Worm (Caenorhabditis elegans) whole organism, young adult: Measurements from ENCODE around the gene C18E9.5.

Experiments
- D2030.7 ChIP-seq: fragments of 200-800 bp; sonication (Bioruptor generic); IDR thresholded peaks from 2 replicates; pipeline ENCODE4 v1.3.6; 2022; ENCODE audit warnings: missing genetic modification reagents, missing genetic modification characterization, missing compliant biosample characterization
- F49E8.2 ChIP-seq: sonication (generic microtip); optimal IDR thresholded peaks from 3 replicates; lab custom pipeline; 2017; ENCODE audit warnings: missing genetic modification characterization, mild to moderate bottlenecking, missing compliant biosample characterization, antibody characterized with exemption, moderate library complexity; ENCODE audit not compliant: insufficient read depth
- Y53G8AR.9 ChIP-seq: fragments of 200-800 bp; sonication (Bioruptor generic); conservative IDR thresholded peaks from 2 replicates; pipeline ENCODE4 v1.3.6; 2022; ENCODE audit warnings: missing genetic modification reagents, missing genetic modification characterization, missing compliant biosample characterization
- ama-1 ChIP-seq, 3 experiments: fragments of 150-350 bp in 1 of 3; sonication (generic microtip) in 2 of 3; optimal IDR thresholded peaks; 2 replicates each; lab custom pipeline; 2014 to 2018; ENCODE audit warnings: missing biosample characterization in 2 of 3, missing genetic modification characterization in 2 of 3, missing genetic modification reagents in 2 of 3
- atf-7 ChIP-seq: sonication (generic microtip); optimal IDR thresholded peaks from 2 replicates; lab custom pipeline; 2017; ENCODE audit warnings: mild to moderate bottlenecking, missing genetic modification characterization, missing compliant biosample characterization
- cebp-2 ChIP-seq: fragments of 200-800 bp; sonication (Bioruptor generic); IDR thresholded peaks from 2 replicates; pipeline ENCODE4 v1.3.6; 2022; ENCODE audit warnings: missing genetic modification characterization, missing compliant biosample characterization
- mcd-1 ChIP-seq: fragments of 200-800 bp; sonication (Bioruptor generic); IDR thresholded peaks from 2 replicates; pipeline ENCODE4 v1.3.6; 2022; ENCODE audit warnings: missing genetic modification reagents, missing genetic modification characterization, missing compliant biosample characterization
- mel-28 ChIP-seq: sonication (generic microtip); optimal IDR thresholded peaks from 2 replicates; lab custom pipeline; 2016; ENCODE audit warnings: borderline replicate concordance, mild to moderate bottlenecking, missing genetic modification characterization, missing compliant biosample characterization
- mes-4 ChIP-seq: sonication (generic microtip); optimal IDR thresholded peaks from 2 replicates; lab custom pipeline; 2016; ENCODE audit warnings: missing genotype, missing genetic modification characterization, missing compliant biosample characterization
- nfya-1 ChIP-seq: sonication (generic microtip); optimal IDR thresholded peaks from 2 replicates; lab custom pipeline; 2017; ENCODE audit warnings: antibody characterized with exemption, missing compliant biosample characterization, missing genetic modification characterization, borderline replicate concordance; ENCODE audit not compliant: insufficient read depth
- tbx-9 ChIP-seq: sonication (generic microtip); optimal IDR thresholded peaks from 2 replicates; lab custom pipeline; 2016; ENCODE audit warnings: borderline replicate concordance, missing genetic modification characterization, inconsistent platforms, missing compliant biosample characterization
- unc-62 ChIP-seq: fragments of 150-350 bp; optimal IDR thresholded peaks from 2 replicates; lab custom pipeline; 2014; ENCODE audit warnings: missing biosample characterization, missing genetic modification reagents, missing genetic modification characterization
- ztf-6 ChIP-seq: fragments of 200-800 bp; sonication (Bioruptor generic); IDR thresholded peaks from 2 replicates; pipeline ENCODE4 v1.3.6; 2022; ENCODE audit warnings: missing genetic modification reagents, missing genetic modification characterization, missing compliant biosample characterization

DNA sequence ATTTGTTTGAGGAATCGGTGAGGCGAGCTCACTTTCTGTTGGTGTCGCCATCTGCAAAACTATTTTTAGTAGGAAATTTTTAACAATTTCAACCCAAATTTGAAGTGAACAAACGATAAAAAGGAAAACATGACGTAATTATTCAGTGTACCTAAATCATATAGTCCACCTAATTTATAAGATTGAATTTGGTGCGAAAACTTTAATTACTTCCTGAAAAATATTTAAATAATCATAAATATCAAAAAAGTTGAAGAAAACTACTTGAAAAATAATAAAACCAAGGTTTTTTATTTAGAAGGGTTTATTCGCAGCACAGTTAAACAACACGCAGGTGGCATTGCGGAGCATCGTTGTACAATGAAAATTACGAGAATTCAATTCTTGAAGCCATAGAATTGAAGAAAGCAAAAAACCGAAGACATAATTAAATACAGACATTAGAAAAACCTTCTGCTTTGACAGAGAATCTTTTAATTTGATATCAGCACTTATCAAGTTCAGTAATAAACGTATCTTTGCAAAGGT is 3.8 kb downstream of the C18E9.5 start, which contains the start of gene tomm-40:
- TF ChIP-seq nfya-1 (no peak), mel-28 (tag; lab: Kevin White, UChicago) (no peak), atf-7 (tag; lab: Kevin White, UChicago) (no peak), ama-1 (optimal IDR thresholded peaks at IDR 0.05; lab: Kevin White, UChicago) (no peak), ama-1 (GFP tag; optimal IDR thresholded peaks at IDR 0.05; lab: Kevin White, UChicago) (no peak), unc-62 (GFP tag; lab: Kevin White, UChicago) (no peak), cebp-2 (GFP tag; lab: Robert Waterston, UW) (no peak), D2030.7 (no peak), Y53G8AR.9 (GFP tag; lab: Robert Waterston, UW) (no peak), tbx-9 (tag; lab: Kevin White, UChicago) (no peak), ztf-6 (GFP tag; lab: Robert Waterston, UW) (no peak), mes-4 (tag; lab: Kevin White, UChicago) (no peak), F49E8.2 (tag; lab: Kevin White, UChicago) (no peak), mcd-1 (GFP tag; lab: Robert Waterston, UW) (no peak)
